Fruit fly (Drosophila melanogaster) whole organism, embryonic: ENCODE data around the gene CG9626.

ENCODE experiments used
- Bgb ChIP-seq: fragments of 200-800 bp; sonication (Bioruptor generic); IDR thresholded peaks from 2 replicates; pipeline ENCODE4 v1.3.6; 2022; ENCODE audit warnings: missing biosample characterization, missing genetic modification characterization; ENCODE audit not compliant: partially characterized antibody
- CG10366 ChIP-seq: fragments of 200-800 bp; sonication (Bioruptor generic); IDR thresholded peaks from 2 replicates; pipeline ENCODE4 v1.3.6; 2022; ENCODE audit warnings: missing biosample characterization, missing genetic modification characterization
- CG11723 ChIP-seq: fragments of 200-800 bp; sonication (Bioruptor generic); optimal IDR thresholded peaks from 2 replicates; lab custom pipeline; 2017; ENCODE audit warnings: missing biosample characterization, mild to moderate bottlenecking, missing genetic modification characterization
- CG12219 ChIP-seq: fragments of 200-800 bp; sonication (Bioruptor generic); optimal IDR thresholded peaks from 3 replicates; lab custom pipeline; 2018; ENCODE audit warnings: missing biosample characterization, mild to moderate bottlenecking, missing genetic modification characterization
- CG12942 ChIP-seq: fragments of 200-800 bp; sonication (Bioruptor generic); optimal IDR thresholded peaks from 3 replicates; lab custom pipeline; 2016; ENCODE audit warnings: missing biosample characterization, missing genetic modification characterization
- CG13296 ChIP-seq: fragments of 200-800 bp; sonication (Bioruptor generic); optimal IDR thresholded peaks from 3 replicates; lab custom pipeline; 2018; ENCODE audit warnings: missing biosample characterization, mild to moderate bottlenecking, missing genetic modification characterization
- CG13775 ChIP-seq: fragments of 200-800 bp; sonication (Bioruptor generic); optimal IDR thresholded peaks from 3 replicates; lab custom pipeline; 2017; ENCODE audit warnings: missing biosample characterization, mild to moderate bottlenecking, missing genetic modification characterization
- CG15514 ChIP-seq: fragments of 200-800 bp; sonication (Bioruptor generic); optimal IDR thresholded peaks from 3 replicates; lab custom pipeline; 2017; ENCODE audit warnings: missing biosample characterization, missing genetic modification characterization, mild to moderate bottlenecking, moderate library complexity, missing genetic modification reagents
- CG17612 ChIP-seq: fragments of 200-800 bp; sonication (Bioruptor generic); IDR thresholded peaks from 2 replicates; pipeline ENCODE4 v1.3.6; 2022; ENCODE audit warnings: missing biosample characterization, missing genetic modification characterization
- CG1832 ChIP-seq: fragments of 200-800 bp; sonication (Bioruptor generic); optimal IDR thresholded peaks from 2 replicates; lab custom pipeline; 2017; ENCODE audit warnings: missing biosample characterization, mild to moderate bottlenecking, missing genetic modification characterization, inconsistent platforms
- CG2116 ChIP-seq: fragments of 200-800 bp; sonication (Bioruptor generic); optimal IDR thresholded peaks from 3 replicates; lab custom pipeline; 2018; ENCODE audit warnings: missing biosample characterization, mild to moderate bottlenecking, missing genetic modification characterization
- CG31388 ChIP-seq: fragments of 200-800 bp; sonication (Bioruptor generic); optimal IDR thresholded peaks from 2 replicates; lab custom pipeline; 2016; ENCODE audit warnings: missing biosample characterization, missing genetic modification characterization
- CG4404 ChIP-seq: fragments of 200-800 bp; sonication (Bioruptor generic); IDR thresholded peaks from 2 replicates; pipeline ENCODE4 v1.3.6; 2022; ENCODE audit warnings: missing biosample characterization, missing genetic modification characterization
- CG6689 ChIP-seq: fragments of 200-800 bp; sonication (Bioruptor generic); IDR thresholded peaks from 2 replicates; pipeline ENCODE4 v1.3.6; 2022; ENCODE audit warnings: missing biosample characterization, missing genetic modification characterization
- CG8478 ChIP-seq: fragments of >200 bp; optimal IDR thresholded peaks from 2 replicates; lab custom pipeline; 2018
- CG9215 ChIP-seq: fragments of 200-800 bp; sonication (Bioruptor generic); IDR thresholded peaks from 2 replicates; pipeline ENCODE4 v1.3.6; 2022; ENCODE audit warnings: missing biosample characterization, missing genetic modification characterization
- CG9817 ChIP-seq: fragments of 200-800 bp; sonication (Bioruptor generic); optimal IDR thresholded peaks from 2 replicates; lab custom pipeline; 2018; ENCODE audit warnings: missing biosample characterization, mild to moderate bottlenecking, missing genetic modification characterization, moderate library complexity
- CkIIα-i1 ChIP-seq: fragments of 200-800 bp; sonication (Bioruptor generic); IDR thresholded peaks from 2 replicates; pipeline ENCODE4 v1.3.6; 2022; ENCODE audit warnings: missing biosample characterization, missing genetic modification characterization
- Dad ChIP-seq: fragments of 200-800 bp; sonication (Bioruptor generic); optimal IDR thresholded peaks from 3 replicates; lab custom pipeline; 2016; ENCODE audit warnings: missing biosample characterization, missing genetic modification characterization
- Dbx ChIP-seq: fragments of 200-800 bp; sonication (Bioruptor generic); IDR thresholded peaks from 3 replicates; pipeline ENCODE4 v1.3.6; 2022; ENCODE audit warnings: missing biosample characterization, missing genetic modification characterization
- Deaf1 ChIP-seq: fragments of 200-800 bp; optimal IDR thresholded peaks from 3 replicates; lab custom pipeline; 2019; ENCODE audit warnings: missing biosample characterization, mild to moderate bottlenecking, missing genetic modification characterization, moderate library complexity
- Fer3 ChIP-seq: fragments of 200-800 bp; sonication (Bioruptor generic); optimal IDR thresholded peaks from 2 replicates; lab custom pipeline; 2018; ENCODE audit warnings: missing biosample characterization, mild to moderate bottlenecking, missing genetic modification characterization, moderate library complexity
- H15 ChIP-seq: fragments of 200-800 bp; sonication (Bioruptor generic); IDR thresholded peaks from 3 replicates; pipeline ENCODE4 v1.3.6; 2022; ENCODE audit warnings: missing biosample characterization, missing genetic modification characterization
- HLH54F ChIP-seq: fragments of 200-800 bp; sonication (Bioruptor generic); optimal IDR thresholded peaks from 3 replicates; lab custom pipeline; 2016; ENCODE audit warnings: missing biosample characterization, missing genetic modification characterization
- Hmx ChIP-seq: fragments of 200-800 bp; sonication (Bioruptor generic); optimal IDR thresholded peaks from 2 replicates; lab custom pipeline; 2016; ENCODE audit warnings: missing biosample characterization, missing genetic modification characterization
- Kr ChIP-seq: fragments of 200-800 bp; sonication (Bioruptor generic); optimal IDR thresholded peaks from 2 replicates; lab custom pipeline; 2017; ENCODE audit warnings: missing biosample characterization, mild to moderate bottlenecking, missing genetic modification characterization
- MESR4 ChIP-seq: fragments of 200-800 bp; sonication (Bioruptor generic); optimal IDR thresholded peaks from 2 replicates; lab custom pipeline; 2018; ENCODE audit warnings: missing biosample characterization, mild to moderate bottlenecking, missing genetic modification characterization, moderate library complexity
- Mad ChIP-seq: fragments of 200-800 bp; sonication (Bioruptor generic); optimal IDR thresholded peaks from 2 replicates; lab custom pipeline; 2016; ENCODE audit warnings: missing biosample characterization, missing genetic modification characterization
- Max ChIP-seq: fragments of 200-800 bp; sonication (Bioruptor generic); optimal IDR thresholded peaks from 2 replicates; lab custom pipeline; 2016; ENCODE audit warnings: missing biosample characterization, mild to moderate bottlenecking, missing genetic modification characterization
- PHDP ChIP-seq: fragments of 200-800 bp; sonication (Bioruptor generic); optimal IDR thresholded peaks from 3 replicates; lab custom pipeline; 2018; ENCODE audit warnings: missing biosample characterization, mild to moderate bottlenecking, missing genetic modification characterization, moderate library complexity
- Sin3A ChIP-seq: fragments of >200 bp; optimal IDR thresholded peaks from 2 replicates; lab custom pipeline; 2018
- Six4 ChIP-seq: fragments of 200-800 bp; sonication (Bioruptor generic); optimal IDR thresholded peaks from 2 replicates; lab custom pipeline; 2016; ENCODE audit warnings: missing biosample characterization, missing genetic modification characterization
- Ssrp ChIP-seq: fragments of 200-800 bp; sonication (Bioruptor generic); optimal IDR thresholded peaks from 2 replicates; lab custom pipeline; 2018; ENCODE audit warnings: missing biosample characterization, mild to moderate bottlenecking, missing genetic modification characterization, moderate library complexity
- TFAM ChIP-seq: fragments of 200-800 bp; sonication (Bioruptor generic); optimal IDR thresholded peaks from 2 replicates; lab custom pipeline; 2017; ENCODE audit warnings: missing biosample characterization, missing genetic modification characterization, inconsistent platforms
- Xbp1 ChIP-seq: fragments of 200-800 bp; sonication (Bioruptor generic); optimal IDR thresholded peaks from 3 replicates; lab custom pipeline; 2016; ENCODE audit warnings: missing biosample characterization, mild to moderate bottlenecking, missing genetic modification characterization
- YL-1 ChIP-seq: fragments of 200-800 bp; sonication (Bioruptor generic); optimal IDR thresholded peaks from 3 replicates; lab custom pipeline; 2017; ENCODE audit warnings: missing biosample characterization, mild to moderate bottlenecking, missing genetic modification characterization
- bowl ChIP-seq: fragments of 200-800 bp; sonication (Bioruptor generic); IDR thresholded peaks from 2 replicates; pipeline ENCODE4 v1.3.6; 2022; ENCODE audit warnings: missing biosample characterization, missing genetic modification characterization
- btn ChIP-seq: fragments of 200-800 bp; sonication (Bioruptor generic); optimal IDR thresholded peaks from 2 replicates; lab custom pipeline; 2016; ENCODE audit warnings: missing biosample characterization, missing genetic modification characterization
- croc ChIP-seq: fragments of 200-800 bp; sonication (Bioruptor generic); conservative IDR thresholded peaks from 3 replicates; pipeline ENCODE4 v1.3.6; 2022; ENCODE audit warnings: missing biosample characterization, missing genetic modification characterization
- fru ChIP-seq: fragments of >200 bp; optimal IDR thresholded peaks from 2 replicates; lab custom pipeline; 2017
- hth ChIP-seq: fragments of >200 bp; optimal IDR thresholded peaks from 2 replicates; lab custom pipeline; 2017; ENCODE audit warnings: inconsistent platforms
- kni ChIP-seq: fragments of 200-800 bp; sonication (Bioruptor generic); optimal IDR thresholded peaks from 3 replicates; lab custom pipeline; 2017; ENCODE audit warnings: mild to moderate bottlenecking, missing biosample characterization, missing genetic modification reagents, missing genetic modification characterization
- lilli ChIP-seq: fragments of 200-800 bp; sonication (Bioruptor generic); optimal IDR thresholded peaks from 3 replicates; lab custom pipeline; 2016; ENCODE audit warnings: missing biosample characterization, missing genetic modification characterization
- luna ChIP-seq: fragments of 200-800 bp; sonication (Bioruptor generic); optimal IDR thresholded peaks from 2 replicates; lab custom pipeline; 2016; ENCODE audit warnings: missing biosample characterization, missing genetic modification characterization
- nerfin-1 ChIP-seq: fragments of 200-800 bp; sonication (Bioruptor generic); optimal IDR thresholded peaks from 3 replicates; lab custom pipeline; 2019; ENCODE audit warnings: missing biosample characterization, mild to moderate bottlenecking, missing genetic modification characterization, moderate library complexity
- phol ChIP-seq: fragments of 200-800 bp; sonication (Bioruptor generic); optimal IDR thresholded peaks from 3 replicates; lab custom pipeline; 2018; ENCODE audit warnings: missing biosample characterization, mild to moderate bottlenecking, missing genetic modification characterization, moderate library complexity
- seq ChIP-seq: fragments of 200-800 bp; sonication (Bioruptor generic); IDR thresholded peaks from 2 replicates; pipeline ENCODE4 v1.3.6; 2022; ENCODE audit warnings: missing biosample characterization, missing genetic modification characterization
- shn ChIP-seq: fragments of 200-800 bp; sonication (Bioruptor generic); optimal IDR thresholded peaks from 3 replicates; lab custom pipeline; 2016; ENCODE audit warnings: missing biosample characterization, missing genetic modification characterization
- unpg ChIP-seq: fragments of 200-800 bp; sonication (Bioruptor generic); optimal IDR thresholded peaks from 3 replicates; lab custom pipeline; 2018; ENCODE audit warnings: missing biosample characterization, mild to moderate bottlenecking, missing genetic modification characterization, moderate library complexity
- wdn ChIP-seq: fragments of 200-800 bp; sonication (Bioruptor generic); IDR thresholded peaks from 2 replicates; pipeline ENCODE4 v1.3.6; 2022; ENCODE audit warnings: missing biosample characterization, missing genetic modification characterization
- zf30C ChIP-seq: fragments of 200-800 bp; sonication (Bioruptor generic); optimal IDR thresholded peaks from 3 replicates; lab custom pipeline; 2018; ENCODE audit warnings: missing biosample characterization, mild to moderate bottlenecking, missing genetic modification characterization

Gene CG9626

dm6 chr3R:8264302-8265080 lies 36.3 kb downstream of the CG9626 start, which contains the start of the genes RPA1 and Mcm2 (continued):
- TF ChIP-seq Deaf1 (no peak), Six4 (GFP tag; lab: Kevin White, UChicago) (peak; percentile 66), luna (GFP tag; lab: Kevin White, UChicago) (no peak), CkIIα-i1 (no peak), TFAM (GFP tag; lab: Kevin White, UChicago) (no peak), PHDP (tag; lab: Kevin White, UChicago) (no peak), YL-1 (GFP tag; lab: Kevin White, UChicago) (peak; percentile 65), CG31388 (peak; percentile 29), fru (lab: Kevin White, UChicago) (no peak), seq (peak; percentile 43; the same call in 1 of the 2 replicates), Xbp1 (GFP tag; lab: Kevin White, UChicago) (peak; percentile 88), phol (tag; lab: Kevin White, UChicago) (peak; percentile 80), CG2116 (GFP tag; lab: Kevin White, UChicago) (peak; percentile 97), CG13296 (GFP tag; lab: Kevin White, UChicago) (peak; percentile 69), CG6689 (GFP tag; lab: Robert Waterston, UW) (peak; percentile 81), Fer3 (tag; lab: Kevin White, UChicago) (peak; percentile 68), CG9817 (peak; percentile 80), H15 (GFP tag; lab: Robert Waterston, UW) (peak; percentile 79; the same call in 2 of the 3 replicates), MESR4 (GFP tag; lab: Kevin White, UChicago) (peak; percentile 42), CG1832 (no peak), CG8478 (lab: Kevin White, UChicago) (no peak), lilli (GFP tag; lab: Kevin White, UChicago) (peak; percentile 72), CG10366 (GFP tag; lab: Robert Waterston, UW) (peak; percentile 71), Kr (GFP tag; lab: Kevin White, UChicago) (no peak), croc (GFP tag; lab: Robert Waterston, UW) (peak; percentile 56), Max (GFP tag; lab: Kevin White, UChicago) (peak; percentile 57), wdn (GFP tag; lab: Robert Waterston, UW) (peak; percentile 63; the same call in 1 of the 2 replicates), hth (lab: Kevin White, UChicago) (no peak), Dbx (GFP tag; lab: Robert Waterston, UW) (peak; percentile 79), CG12219 (GFP tag; lab: Kevin White, UChicago) (peak; percentile 50), CG11723 (GFP tag; lab: Kevin White, UChicago) (peak; percentile 55), shn (GFP tag; lab: Kevin White, UChicago) (peak; percentile 34), CG9215 (GFP tag; lab: Robert Waterston, UW) (peak; percentile 83), CG15514 (peak; percentile 98), CG12942 (GFP tag; lab: Kevin White, UChicago) (peak; percentile 69), unpg (GFP tag; lab: Kevin White, UChicago) (peak; percentile 56), Ssrp (tag; lab: Kevin White, UChicago) (peak; percentile 82), CG17612 (GFP tag; lab: Robert Waterston, UW) (no peak), CG4404 (GFP tag; lab: Robert Waterston, UW) (peak; percentile 65), Hmx (no peak), HLH54F (GFP tag; lab: Kevin White, UChicago) (peak; percentile 71), Dad (GFP tag; lab: Kevin White, UChicago) (no peak), Sin3A (lab: Kevin White, UChicago) (no peak), nerfin-1 (tag; lab: Kevin White, UChicago) (peak; percentile 64), btn (GFP tag; lab: Kevin White, UChicago) (no peak), Mad (GFP tag; lab: Kevin White, UChicago) (peak; percentile 32), Bgb (GFP tag; lab: Robert Waterston, UW) (peak; percentile 36; the same call in 1 of the 2 replicates), CG13775 (GFP tag; lab: Kevin White, UChicago) (peak; percentile 89), zf30C (no peak), bowl (GFP tag; lab: Robert Waterston, UW) (no peak), kni (GFP tag; lab: Kevin White, UChicago) (peak; percentile 76)
